Worm (Caenorhabditis elegans): ENCODE data around the gene F59E12.6.

DNA sequence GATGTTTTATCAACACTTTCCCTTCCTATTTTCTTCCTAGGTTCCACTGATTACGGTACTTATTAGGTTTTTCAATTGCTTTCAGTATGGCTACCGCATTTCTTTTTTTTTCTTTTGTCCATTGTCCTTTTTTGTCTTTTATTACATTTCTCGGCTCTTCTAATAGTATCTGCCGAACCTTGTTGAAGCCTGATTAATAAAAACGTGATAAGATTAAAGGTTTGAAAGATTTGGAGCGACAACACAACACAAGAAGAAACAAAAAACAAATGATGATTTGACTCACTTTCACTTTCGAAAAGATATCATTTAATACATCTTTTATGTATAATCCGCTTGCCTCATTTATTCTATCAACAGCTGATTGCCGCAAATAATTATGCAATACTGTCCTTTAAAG is 34.3 kb upstream of the F59E12.6 start, which contains the start of gene C25H3.15:
- TF ChIP-seq W03F9.2 (tag; optimal IDR thresholded peaks at IDR 0.05) = no peak
- no peak for TF ChIP-seq him-1 (tag; optimal IDR thresholded peaks at IDR 0.05)
- no peak for TF ChIP-seq dao-5 (tag; optimal IDR thresholded peaks at IDR 0.05)

Data from whole organism, L4/young adult.